Worm (Caenorhabditis elegans): ENCODE measurements around the gene R160.14.

DNA sequence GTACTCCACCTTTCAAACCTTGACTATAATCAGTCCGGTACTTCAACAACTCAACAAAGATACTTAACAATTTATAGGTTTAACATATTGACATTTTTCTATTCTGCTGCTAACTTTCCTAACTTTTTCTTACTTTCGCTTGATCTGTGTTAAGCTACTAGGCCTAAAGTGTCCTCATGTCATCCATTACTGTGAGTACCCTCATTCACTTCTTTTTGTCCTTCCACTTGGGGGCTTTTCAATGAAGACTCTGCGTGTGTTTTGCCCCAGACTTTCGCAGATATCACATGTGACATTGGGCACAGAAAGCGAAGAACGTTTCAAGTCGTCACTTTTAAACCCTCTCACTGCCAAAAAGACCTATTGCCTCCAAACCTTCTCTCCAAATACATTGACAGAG lies 32.8 kb upstream of the R160.14 start:
- no peak for TF ChIP-seq snpc-4 (tag; optimal IDR thresholded peaks at IDR 0.05)
- TF ChIP-seq nhr-237 (tag; optimal IDR thresholded peaks at IDR 0.05), result no peak
- no peak for TF ChIP-seq pha-4 (tag; optimal IDR thresholded peaks at IDR 0.05)
- no peak for TF ChIP-seq elt-3 (tag; optimal IDR thresholded peaks at IDR 0.05)
- no peak for TF ChIP-seq ham-2 (GFP tag; optimal IDR thresholded peaks at IDR 0.05)
- TF ChIP-seq bed-3 (GFP tag; optimal IDR thresholded peaks at IDR 0.05), result no peak
- no peak for TF ChIP-seq cnd-1 (tag; optimal IDR thresholded peaks at IDR 0.05)
- no peak for TF ChIP-seq unc-62 (GFP tag; optimal IDR thresholded peaks at IDR 0.05)
- no peak for TF ChIP-seq lsy-2 (tag; optimal IDR thresholded peaks at IDR 0.05)

Data from whole organism, mixed stage, embryonic.